Fruit fly (Drosophila melanogaster) whole organism, embryonic: ENCODE measurements around the gene Rbcn-3B.

Experiments used
- Asciz ChIP-seq: fragments of 200-800 bp; sonication (Bioruptor generic); optimal IDR thresholded peaks from 2 replicates; lab custom pipeline; 2017; ENCODE audit warnings: missing biosample characterization, mild to moderate bottlenecking, missing genetic modification characterization, missing genetic modification reagents
- Blimp-1 ChIP-seq: fragments of 200-800 bp; sonication (Bioruptor generic); optimal IDR thresholded peaks from 3 replicates; lab custom pipeline; 2018; ENCODE audit warnings: missing biosample characterization, missing genetic modification characterization, mild to moderate bottlenecking, moderate library complexity, missing genetic modification reagents
- CG10431 ChIP-seq: fragments of 200-800 bp; sonication (Bioruptor generic); optimal IDR thresholded peaks from 3 replicates; lab custom pipeline; 2018; ENCODE audit warnings: missing biosample characterization, mild to moderate bottlenecking, missing genetic modification characterization
- CG12155 ChIP-seq: fragments of 200-800 bp; sonication (Bioruptor generic); optimal IDR thresholded peaks from 3 replicates; lab custom pipeline; 2016; ENCODE audit warnings: missing biosample characterization, missing genetic modification characterization
- CG13624 ChIP-seq: fragments of 200-800 bp; sonication (Bioruptor generic); optimal IDR thresholded peaks from 2 replicates; lab custom pipeline; 2016; ENCODE audit warnings: missing biosample characterization, missing genetic modification characterization
- CG15011 ChIP-seq: fragments of 200-800 bp; sonication (Bioruptor generic); optimal IDR thresholded peaks from 3 replicates; lab custom pipeline; 2018; ENCODE audit warnings: missing biosample characterization, mild to moderate bottlenecking, missing genetic modification characterization
- CG15073 ChIP-seq: fragments of 200-800 bp; sonication (Bioruptor generic); optimal IDR thresholded peaks from 2 replicates; lab custom pipeline; 2016; ENCODE audit warnings: missing biosample characterization, missing genetic modification characterization
- CG16813 ChIP-seq: fragments of 200-800 bp; sonication (Bioruptor generic); IDR thresholded peaks from 3 replicates; pipeline ENCODE4 v1.3.6; 2022; ENCODE audit warnings: missing biosample characterization, missing genetic modification characterization; ENCODE audit not compliant: partially characterized antibody
- CG16863 ChIP-seq: fragments of 200-800 bp; sonication (Bioruptor generic); optimal IDR thresholded peaks from 3 replicates; lab custom pipeline; 2016; ENCODE audit warnings: missing biosample characterization, missing genetic modification characterization
- CG17186 ChIP-seq: fragments of 200-800 bp; sonication (Bioruptor generic); optimal IDR thresholded peaks from 3 replicates; lab custom pipeline; 2017; ENCODE audit warnings: missing biosample characterization, missing genetic modification reagents, missing genetic modification characterization
- CG18764 ChIP-seq: fragments of 200-800 bp; sonication (Bioruptor generic); optimal IDR thresholded peaks from 3 replicates; lab custom pipeline; 2016; ENCODE audit warnings: missing biosample characterization, missing genetic modification characterization
- CG31388 ChIP-seq: fragments of 200-800 bp; sonication (Bioruptor generic); optimal IDR thresholded peaks from 2 replicates; lab custom pipeline; 2016; ENCODE audit warnings: missing biosample characterization, missing genetic modification characterization
- CG4617 ChIP-seq: fragments of 200-800 bp; sonication (Bioruptor generic); optimal IDR thresholded peaks from 3 replicates; lab custom pipeline; 2016; ENCODE audit warnings: missing biosample characterization, missing genetic modification characterization, borderline replicate concordance
- CG4707 ChIP-seq: fragments of 200-800 bp; sonication (Bioruptor generic); optimal IDR thresholded peaks from 2 replicates; lab custom pipeline; 2018; ENCODE audit warnings: missing biosample characterization, mild to moderate bottlenecking, missing genetic modification characterization, moderate library complexity
- CG6765 ChIP-seq: fragments of 200-800 bp; sonication (Bioruptor generic); optimal IDR thresholded peaks from 3 replicates; lab custom pipeline; 2017; ENCODE audit warnings: missing biosample characterization, mild to moderate bottlenecking, missing genetic modification characterization
- CG7745 ChIP-seq: fragments of 200-800 bp; sonication (Bioruptor generic); optimal IDR thresholded peaks from 2 replicates; lab custom pipeline; 2018; ENCODE audit warnings: missing biosample characterization, mild to moderate bottlenecking, missing genetic modification characterization, moderate library complexity
- CG8290 ChIP-seq, 3 experiments: fragments of 200-800 bp; sonication (Bioruptor generic); optimal IDR thresholded peaks; 2 replicates each; lab custom pipeline; 2016 to 2019; ENCODE audit warnings: missing biosample characterization in 3 of 3, missing genetic modification characterization in 3 of 3, mild to moderate bottlenecking in 2 of 3, moderate library complexity in 1 of 3
- CG9215 ChIP-seq: fragments of 200-800 bp; sonication (Bioruptor generic); IDR thresholded peaks from 2 replicates; pipeline ENCODE4 v1.3.6; 2022; ENCODE audit warnings: missing biosample characterization, missing genetic modification characterization
- CG9932 ChIP-seq: fragments of 200-800 bp; sonication (Bioruptor generic); IDR thresholded peaks from 2 replicates; pipeline ENCODE4 v1.3.6; 2022; ENCODE audit warnings: missing biosample characterization, missing genetic modification characterization
- D ChIP-seq, 2 experiments: fragments of 200-800 bp in 1 of 2; fragments of >200 bp in 1 of 2; sonication (Bioruptor generic) in 1 of 2; optimal IDR thresholded peaks; 2 replicates in 1 of 2; 3 replicates in 1 of 2; lab custom pipeline; 2017; ENCODE audit warnings: mild to moderate bottlenecking in 1 of 2, missing biosample characterization in 1 of 2, missing genetic modification characterization in 1 of 2, missing genetic modification reagents in 1 of 2
- Deaf1 ChIP-seq: fragments of 200-800 bp; optimal IDR thresholded peaks from 3 replicates; lab custom pipeline; 2019; ENCODE audit warnings: missing biosample characterization, mild to moderate bottlenecking, missing genetic modification characterization, moderate library complexity
- Doc2 ChIP-seq: fragments of 200-800 bp; sonication (Bioruptor generic); IDR thresholded peaks from 2 replicates; pipeline ENCODE4 v1.3.6; 2022; ENCODE audit warnings: missing biosample characterization, missing genetic modification characterization
- Lhr ChIP-seq: fragments of 200-800 bp; sonication (Bioruptor generic); optimal IDR thresholded peaks from 3 replicates; lab custom pipeline; 2017; ENCODE audit warnings: mild to moderate bottlenecking, missing biosample characterization, missing genetic modification reagents, missing genetic modification characterization
- MESR4 ChIP-seq: fragments of 200-800 bp; sonication (Bioruptor generic); optimal IDR thresholded peaks from 2 replicates; lab custom pipeline; 2018; ENCODE audit warnings: missing biosample characterization, mild to moderate bottlenecking, missing genetic modification characterization, moderate library complexity
- Med ChIP-seq: fragments of 200-800 bp; sonication (Bioruptor generic); peaks from one replicate; lab custom pipeline; 2016; ENCODE audit warnings: missing biosample characterization, missing genetic modification characterization, mild to moderate bottlenecking, inconsistent platforms, moderate library complexity
- NFAT ChIP-seq: fragments of 200-800 bp; sonication (Bioruptor generic); IDR thresholded peaks from 2 replicates; pipeline ENCODE4 v1.3.6; 2022; ENCODE audit warnings: missing biosample characterization, missing genetic modification characterization
- Nf-YC ChIP-seq: fragments of 200-800 bp; optimal IDR thresholded peaks from 3 replicates; lab custom pipeline; 2019; ENCODE audit warnings: missing biosample characterization, mild to moderate bottlenecking, missing genetic modification characterization, moderate library complexity
- Poxn ChIP-seq: fragments of 200-800 bp; sonication (Bioruptor generic); IDR thresholded peaks from 2 replicates; pipeline ENCODE4 v1.3.6; 2022; ENCODE audit warnings: missing biosample characterization, missing genetic modification characterization
- Sry-β ChIP-seq: fragments of 200-800 bp; sonication (Bioruptor generic); optimal IDR thresholded peaks from 2 replicates; lab custom pipeline; 2018; ENCODE audit warnings: missing biosample characterization, mild to moderate bottlenecking, missing genetic modification characterization, moderate library complexity
- Stat92E ChIP-seq, 3 experiments: fragments of >200 bp in 2 of 3; fragments of 200-800 bp in 1 of 3; sonication (Bioruptor generic) in 1 of 3; optimal IDR thresholded peaks; 2 replicates each; lab custom pipeline; 2017 to 2019; ENCODE audit warnings: missing biosample characterization in 3 of 3, missing genetic modification characterization in 3 of 3, mild to moderate bottlenecking in 1 of 3, moderate library complexity in 1 of 3
- TFAM ChIP-seq: fragments of 200-800 bp; sonication (Bioruptor generic); optimal IDR thresholded peaks from 2 replicates; lab custom pipeline; 2017; ENCODE audit warnings: missing biosample characterization, missing genetic modification characterization, inconsistent platforms
- YL-1 ChIP-seq: fragments of 200-800 bp; sonication (Bioruptor generic); optimal IDR thresholded peaks from 3 replicates; lab custom pipeline; 2017; ENCODE audit warnings: missing biosample characterization, mild to moderate bottlenecking, missing genetic modification characterization
- danr ChIP-seq: fragments of 200-800 bp; sonication (Bioruptor generic); IDR thresholded peaks from 2 replicates; pipeline ENCODE4 v1.3.6; 2022; ENCODE audit warnings: missing biosample characterization, missing genetic modification characterization
- ham ChIP-seq: fragments of 200-800 bp; sonication (Bioruptor generic); IDR thresholded peaks from 2 replicates; pipeline ENCODE4 v1.3.6; 2022; ENCODE audit warnings: missing biosample characterization, missing genetic modification characterization
- her ChIP-seq: fragments of 200-800 bp; sonication (Bioruptor generic); optimal IDR thresholded peaks from 2 replicates; lab custom pipeline; 2016; ENCODE audit warnings: missing biosample characterization, missing genetic modification characterization
- hkb ChIP-seq, 2 experiments: fragments of 200-800 bp in 1 of 2; fragments of >200 bp in 1 of 2; sonication (Bioruptor generic) in 1 of 2; IDR thresholded peaks in 1 of 2; optimal IDR thresholded peaks in 1 of 2; 2 replicates each; pipeline versions ENCODE4 v1.3.6 to Lab custom; 2017 to 2022; ENCODE audit warnings: missing biosample characterization in 1 of 2, missing genetic modification characterization in 1 of 2
- jumu ChIP-seq: fragments of 200-800 bp; sonication (Bioruptor generic); optimal IDR thresholded peaks from 3 replicates; lab custom pipeline; 2016; ENCODE audit warnings: missing biosample characterization, missing genetic modification characterization
- lab ChIP-seq: fragments of 200-800 bp; sonication (Bioruptor generic); optimal IDR thresholded peaks from 3 replicates; lab custom pipeline; 2017; ENCODE audit warnings: missing biosample characterization, missing genetic modification characterization, mild to moderate bottlenecking, moderate library complexity, missing genetic modification reagents
- lmd ChIP-seq: fragments of 200-800 bp; sonication (Bioruptor generic); IDR thresholded peaks from 2 replicates; pipeline ENCODE4 v1.3.6; 2022; ENCODE audit warnings: missing biosample characterization, missing genetic modification characterization
- mam ChIP-seq: fragments of 200-800 bp; sonication (Bioruptor generic); optimal IDR thresholded peaks from 3 replicates; lab custom pipeline; 2016; ENCODE audit warnings: missing biosample characterization, missing genetic modification characterization
- nau ChIP-seq: fragments of 200-800 bp; sonication (Bioruptor generic); optimal IDR thresholded peaks from 3 replicates; lab custom pipeline; 2017; ENCODE audit warnings: missing biosample characterization, mild to moderate bottlenecking, missing genetic modification characterization, missing genetic modification reagents
- onecut ChIP-seq: fragments of 200-800 bp; sonication (Bioruptor generic); IDR thresholded peaks from 2 replicates; pipeline ENCODE4 v1.3.6; 2022; ENCODE audit warnings: missing biosample characterization, missing genetic modification characterization
- otp ChIP-seq: fragments of 200-800 bp; sonication (Bioruptor generic); IDR thresholded peaks from 3 replicates; pipeline ENCODE4, ENCODE4 v1.3.6; 2022; ENCODE audit warnings: missing biosample characterization, missing genetic modification characterization
- pita ChIP-seq: fragments of 200-800 bp; sonication (Bioruptor generic); optimal IDR thresholded peaks from 2 replicates; lab custom pipeline; 2017; ENCODE audit warnings: missing biosample characterization, mild to moderate bottlenecking, missing genetic modification characterization
- sens ChIP-seq: fragments of 200-800 bp; sonication (Bioruptor generic); peaks from one replicate; lab custom pipeline; 2016; ENCODE audit warnings: missing biosample characterization, missing genetic modification characterization
- ssp ChIP-seq: fragments of 200-800 bp; sonication (Bioruptor generic); IDR thresholded peaks from 2 replicates; pipeline ENCODE4 v1.3.6; 2022; ENCODE audit warnings: missing biosample characterization, missing genetic modification characterization
- yki ChIP-seq: fragments of >200 bp; optimal IDR thresholded peaks from 3 replicates; lab custom pipeline; 2018
- zfh1 ChIP-seq: fragments of 200-800 bp; sonication (Bioruptor generic); IDR thresholded peaks from 3 replicates; pipeline ENCODE4 v1.3.6; 2022; ENCODE audit warnings: missing biosample characterization, missing genetic modification characterization

Gene Rbcn-3B

DNA sequence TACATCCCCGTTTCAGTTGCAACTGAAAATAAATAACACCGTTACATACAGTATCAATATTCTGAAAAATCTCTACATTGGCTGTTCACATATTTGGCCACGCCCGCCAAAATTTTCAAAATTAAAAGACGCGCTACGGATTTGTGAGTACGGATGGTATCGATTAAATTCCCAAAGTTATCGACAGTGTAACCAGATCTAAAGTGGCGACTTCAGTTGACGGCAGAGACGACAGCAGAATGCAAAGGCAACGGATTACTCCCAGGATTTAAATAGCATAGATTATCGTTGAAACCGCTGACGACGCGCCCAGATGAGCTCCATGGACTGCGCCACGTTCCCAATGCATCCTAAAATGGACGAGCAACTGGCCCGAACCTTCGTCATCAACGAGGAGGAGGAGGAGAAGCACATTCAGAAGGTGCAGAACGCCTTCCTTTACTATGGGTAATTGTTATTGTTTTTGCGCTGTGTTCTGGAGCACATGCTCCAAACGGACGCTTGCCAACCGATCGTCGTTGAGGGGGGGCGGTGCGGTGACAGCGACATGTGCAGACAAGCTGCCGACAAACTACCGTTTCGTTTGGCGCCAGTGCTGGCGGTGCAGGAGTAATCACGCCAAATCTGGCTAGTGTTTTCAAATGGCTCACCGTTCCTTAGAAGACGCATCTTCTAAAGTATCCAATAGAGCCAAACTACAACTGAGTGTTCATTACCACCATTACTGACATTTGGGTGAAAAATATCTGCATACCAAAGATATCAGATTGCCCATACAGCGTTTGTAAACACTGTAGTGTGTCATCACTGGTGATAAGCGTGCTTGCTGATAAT lies 19.0 kb downstream of the Rbcn-3B start, which contains the start of gene CG11596 (continued):
- TF ChIP-seq CG15011 (GFP tag; lab: Kevin White, UChicago) (no peak), TFAM (no peak), ssp (GFP tag; lab: Robert Waterston, UW) (no peak), Doc2 (GFP tag; lab: Robert Waterston, UW) (no peak), CG15073 (GFP tag; lab: Kevin White, UChicago) (no peak), danr (no peak), CG9932 (GFP tag; lab: Robert Waterston, UW) (peak; percentile 58), NFAT (GFP tag; lab: Robert Waterston, UW) (no peak), sens (GFP tag; lab: Kevin White, UChicago) (peak; percentile 56), Lhr (GFP tag; lab: Kevin White, UChicago) (no peak), pita (GFP tag; lab: Kevin White, UChicago) (no peak), CG16813 (GFP tag; lab: Robert Waterston, UW) (no peak), CG7745 (tag; lab: Kevin White, UChicago) (no peak), CG10431 (GFP tag; lab: Kevin White, UChicago) (no peak), lab (GFP tag; lab: Kevin White, UChicago) (peak; percentile 26), mam (peak; percentile 13), zfh1 (GFP tag; lab: Robert Waterston, UW) (0 out of 3 replicates have a peak, but pooled peaks have one; percentile 23), otp (GFP tag; lab: Robert Waterston, UW) (no peak), CG8290 (GFP tag; optimal IDR thresholded peaks at IDR 0.05; lab: Kevin White, UChicago) (no peak), CG8290 (tag; optimal IDR thresholded peaks at IDR 0.05; lab: Kevin White, UChicago) (no peak), CG16863 (peak; percentile 93), Stat92E (GFP tag; optimal IDR thresholded peaks at IDR 0.05; lab: Kevin White, UChicago) (no peak), Nf-YC (peak; percentile 20), CG31388 (no peak), onecut (no peak), jumu (GFP tag; lab: Kevin White, UChicago) (no peak), Med (GFP tag; lab: Kevin White, UChicago) (peak; percentile 72), yki (lab: Kevin White, UChicago) (no peak), CG6765 (GFP tag; lab: Kevin White, UChicago) (no peak), CG9215 (GFP tag; lab: Robert Waterston, UW) (peak; percentile 28; the same call in 1 of the 2 replicates), CG12155 (GFP tag; lab: Kevin White, UChicago) (no peak), CG18764 (GFP tag; lab: Kevin White, UChicago) (no peak), ham (no peak), CG17186 (no peak), CG4707 (GFP tag; lab: Kevin White, UChicago) (no peak), Sry-β (GFP tag; lab: Kevin White, UChicago) (peak; percentile 93), Blimp-1 (GFP tag; lab: Kevin White, UChicago) (no peak), CG13624 (GFP tag; lab: Kevin White, UChicago) (no peak), YL-1 (GFP tag; lab: Kevin White, UChicago) (peak; percentile 67), MESR4 (GFP tag; lab: Kevin White, UChicago) (peak; percentile 50), lmd (no peak), Asciz (no peak), CG4617 (GFP tag; lab: Kevin White, UChicago) (peak; percentile 75), Poxn (GFP tag; lab: Robert Waterston, UW) (no peak), Deaf1 (tag; lab: Kevin White, UChicago) (peak; percentile 14), hkb (optimal IDR thresholded peaks at IDR 0.05; lab: Kevin White, UChicago) (no peak), hkb (GFP tag; IDR thresholded peaks at IDR 0.05; lab: Robert Waterston, UW) (0 out of 2 replicates have a peak, but pooled peaks have one; percentile 26), nau (GFP tag; lab: Kevin White, UChicago) (no peak), D (optimal IDR thresholded peaks at IDR 0.05; lab: Kevin White, UChicago) (no peak), D (GFP tag; optimal IDR thresholded peaks at IDR 0.05; lab: Kevin White, UChicago) (no peak), her (GFP tag; lab: Kevin White, UChicago) (peak; percentile 99)
